Fruit fly (Drosophila melanogaster) whole organism, embryonic: Measurements from ENCODE around the gene H2.0.

Experiments
- CG32772 ChIP-seq: fragments of 200-800 bp; sonication (Bioruptor generic); IDR thresholded peaks from 2 replicates; pipeline ENCODE4 v1.3.6; 2022; ENCODE audit warnings: missing biosample characterization, missing genetic modification characterization
- CG4424 ChIP-seq: fragments of 200-800 bp; sonication (Bioruptor generic); optimal IDR thresholded peaks from 3 replicates; lab custom pipeline; 2016; ENCODE audit warnings: missing biosample characterization, missing genetic modification characterization
- CG7839 ChIP-seq: fragments of 200-800 bp; sonication (Bioruptor generic); optimal IDR thresholded peaks from 3 replicates; lab custom pipeline; 2018; ENCODE audit warnings: missing biosample characterization, mild to moderate bottlenecking, missing genetic modification characterization, moderate library complexity
- CG9797 ChIP-seq: fragments of 200-800 bp; sonication (Bioruptor generic); optimal IDR thresholded peaks from 3 replicates; lab custom pipeline; 2018; ENCODE audit warnings: missing biosample characterization, mild to moderate bottlenecking, missing genetic modification characterization
- Spps ChIP-seq: fragments of 200-800 bp; sonication (Bioruptor generic); optimal IDR thresholded peaks from 2 replicates; lab custom pipeline; 2018; ENCODE audit warnings: missing biosample characterization, mild to moderate bottlenecking, missing genetic modification characterization
- bowl ChIP-seq: fragments of 200-800 bp; sonication (Bioruptor generic); IDR thresholded peaks from 2 replicates; pipeline ENCODE4 v1.3.6; 2022; ENCODE audit warnings: missing biosample characterization, missing genetic modification characterization
- disco-r ChIP-seq: fragments of 200-800 bp; sonication (Bioruptor generic); optimal IDR thresholded peaks from 2 replicates; lab custom pipeline; 2016; ENCODE audit warnings: missing biosample characterization, missing genetic modification characterization
- eve ChIP-seq, 2 experiments: fragments of >200 bp; optimal IDR thresholded peaks; 2 replicates each; lab custom pipeline; 2017; ENCODE audit warnings: missing biosample characterization in 2 of 2, missing genetic modification characterization in 2 of 2
- grau ChIP-seq: fragments of 200-800 bp; optimal IDR thresholded peaks from 3 replicates; lab custom pipeline; 2019; ENCODE audit warnings: missing biosample characterization, mild to moderate bottlenecking, missing genetic modification characterization, moderate library complexity
- knrl ChIP-seq: fragments of 200-800 bp; sonication (Bioruptor generic); IDR thresholded peaks from 3 replicates; pipeline ENCODE4 v1.3.6; 2022; ENCODE audit warnings: missing biosample characterization, missing genetic modification characterization; ENCODE audit not compliant: partially characterized antibody
- pan ChIP-seq, 4 experiments: fragments of >200 bp in 3 of 4; fragments of 200-800 bp in 1 of 4; sonication (Bioruptor generic) in 1 of 4; optimal IDR thresholded peaks in 3 of 4; IDR thresholded peaks in 1 of 4; 2 replicates each; pipeline versions ENCODE4 v1.3.6 to Lab custom; 2017 to 2022; ENCODE audit warnings: missing biosample characterization in 2 of 4, missing genetic modification characterization in 2 of 4, mixed read lengths in 1 of 4
- salm ChIP-seq: fragments of 200-800 bp; sonication (Bioruptor generic); optimal IDR thresholded peaks from 2 replicates; lab custom pipeline; 2018; ENCODE audit warnings: missing biosample characterization, mild to moderate bottlenecking, missing genetic modification characterization

dm6 chr2L:5967702-5968616 is 51.2 kb downstream of the H2.0 start, which contains the start of the genes CG13992 and Ucp4C:
- no peak for TF ChIP-seq grau
- no peak for TF ChIP-seq CG7839
- TF ChIP-seq Spps (tag; lab: Kevin White, UChicago): no peak
- no peak for TF ChIP-seq eve (GFP tag; optimal IDR thresholded peaks at IDR 0.05; lab: Kevin White, UChicago)
- TF ChIP-seq disco-r: no peak
- TF ChIP-seq knrl: no peak
- TF ChIP-seq CG4424 (GFP tag; lab: Kevin White, UChicago): no peak
- TF ChIP-seq CG32772 (GFP tag; lab: Robert Waterston, UW): no peak
- no peak for TF ChIP-seq bowl (GFP tag; lab: Robert Waterston, UW)
- no peak for TF ChIP-seq CG9797 (GFP tag; lab: Kevin White, UChicago)
- no peak for TF ChIP-seq salm (tag; lab: Kevin White, UChicago)
- no peak for TF ChIP-seq pan (optimal IDR thresholded peaks at IDR 0.05; lab: Kevin White, UChicago)
- TF ChIP-seq pan (GFP tag; optimal IDR thresholded peaks at IDR 0.05 in 1 of 2, IDR thresholded peaks at IDR 0.05 in 1 of 2): no peak
